Worm (Caenorhabditis elegans) whole organism, L4 larva: ENCODE measurements around the gene srw-102.

Source experiments
- F26F4.8 ChIP-seq: fragments of 200-800 bp; sonication (Bioruptor generic); conservative IDR thresholded peaks from 2 replicates; pipeline ENCODE4 v1.3.6; 2022; ENCODE audit warnings: missing genetic modification characterization, missing compliant biosample characterization
- R02D3.7 ChIP-seq: fragments of 150-350 bp; sonication (generic microtip); optimal IDR thresholded peaks from 3 replicates; lab custom pipeline; 2014; ENCODE audit warnings: missing biosample characterization, missing genetic modification characterization
- fkh-10 ChIP-seq: fragments of 150-350 bp; optimal IDR thresholded peaks from 2 replicates; lab custom pipeline; 2014; ENCODE audit warnings: missing biosample characterization, missing genetic modification reagents, missing genetic modification characterization
- fos-1 ChIP-seq: fragments of 150-350 bp; optimal IDR thresholded peaks from 2 replicates; lab custom pipeline; 2014; ENCODE audit warnings: missing biosample characterization, missing genetic modification characterization
- hlh-30 ChIP-seq: sonication (generic microtip); optimal IDR thresholded peaks from 2 replicates; lab custom pipeline; 2017; ENCODE audit warnings: antibody characterized with exemption, mild to moderate bottlenecking, missing genetic modification characterization, missing compliant biosample characterization; ENCODE audit not compliant: insufficient read depth
- lin-13 ChIP-seq: fragments of 150-350 bp; optimal IDR thresholded peaks from 2 replicates; lab custom pipeline; 2014; ENCODE audit warnings: missing biosample characterization, missing genetic modification reagents, missing genetic modification characterization
- snpc-4 ChIP-seq: fragments of 150-350 bp; optimal IDR thresholded peaks from 2 replicates; lab custom pipeline; 2014; ENCODE audit warnings: missing biosample characterization, missing genetic modification characterization
- unc-62 ChIP-seq, 3 experiments: fragments of 150-350 bp in 1 of 3; sonication (generic microtip); optimal IDR thresholded peaks in 2 of 3; peaks in 1 of 3; 1 replicate in 1 of 3; 2 replicates in 2 of 3; lab custom pipeline; 2014 to 2017; ENCODE audit warnings: missing biosample characterization in 3 of 3, missing genetic modification characterization in 3 of 3, missing genetic modification reagents in 3 of 3, missing genotype in 1 of 3
- zag-1 ChIP-seq: fragments of 150-350 bp; optimal IDR thresholded peaks from 2 replicates; lab custom pipeline; 2014; ENCODE audit warnings: missing biosample characterization, missing genetic modification characterization
- zfp-3 ChIP-seq: fragments of 200-800 bp; sonication (Bioruptor generic); conservative IDR thresholded peaks from 2 replicates; pipeline ENCODE4 v1.3.6; 2022; ENCODE audit warnings: missing genetic modification reagents, missing genetic modification characterization, missing compliant biosample characterization
- ztf-11 ChIP-seq: fragments of 150-350 bp; optimal IDR thresholded peaks from 2 replicates; lab custom pipeline; 2014; ENCODE audit warnings: missing biosample characterization, missing genetic modification characterization
- ztf-7 ChIP-seq: fragments of 150-350 bp; optimal IDR thresholded peaks from 2 replicates; lab custom pipeline; 2014; ENCODE audit warnings: missing biosample characterization, missing genetic modification characterization

ce11 chrV:1749053-1749452 lies 29.0 kb downstream of the srw-102 start, which contains the start of gene ZK697.8:
- no peak for TF ChIP-seq unc-62 (GFP tag; optimal IDR thresholded peaks at IDR 0.05 in 1 of 2; lab: Kevin White, UChicago)
- no peak for TF ChIP-seq unc-62 (tag; optimal IDR thresholded peaks at IDR 0.05; lab: Kevin White, UChicago)
- TF ChIP-seq hlh-30 (tag; lab: Kevin White, UChicago) = no peak
- no peak for TF ChIP-seq fkh-10 (GFP tag; lab: Kevin White, UChicago)
- TF ChIP-seq fos-1 (tag; lab: Kevin White, UChicago) = no peak
- no peak for TF ChIP-seq lin-13 (GFP tag; lab: Kevin White, UChicago)
- no peak for TF ChIP-seq zag-1 (tag; lab: Kevin White, UChicago)
- TF ChIP-seq ztf-7 = no peak
- no peak for TF ChIP-seq R02D3.7
- TF ChIP-seq F26F4.8 (GFP tag; lab: Robert Waterston, UW) = no peak
- no peak for TF ChIP-seq zfp-3 (GFP tag; lab: Robert Waterston, UW)
- TF ChIP-seq snpc-4 = no peak
- TF ChIP-seq ztf-11 (tag; lab: Kevin White, UChicago) = no peak
